Worm (Caenorhabditis elegans) whole organism, young adult: ENCODE measurements around the gene C02F4.4.

Experiments
- ama-1 ChIP-seq, 3 experiments: fragments of 150-350 bp in 1 of 3; sonication (generic microtip) in 2 of 3; optimal IDR thresholded peaks; 2 replicates each; lab custom pipeline; 2014 to 2018; ENCODE audit warnings: missing biosample characterization in 2 of 3, missing genetic modification characterization in 2 of 3, missing genetic modification reagents in 2 of 3
- cebp-2 ChIP-seq: fragments of 200-800 bp; sonication (Bioruptor generic); IDR thresholded peaks from 2 replicates; pipeline ENCODE4 v1.3.6; 2022; ENCODE audit warnings: missing genetic modification characterization, missing compliant biosample characterization
- let-607 ChIP-seq, 2 experiments: fragments of 200-800 bp in 1 of 2; sonication (Bioruptor generic) in 1 of 2; sonication (generic microtip) in 1 of 2; optimal IDR thresholded peaks; 2 replicates each; lab custom pipeline; 2016 to 2018; ENCODE audit warnings: mild to moderate bottlenecking in 2 of 2, missing compliant biosample characterization in 2 of 2, missing genetic modification characterization in 2 of 2, moderate library complexity in 2 of 2, missing genotype in 1 of 2
- repo-1 ChIP-seq: sonication (generic microtip); optimal IDR thresholded peaks from 2 replicates; lab custom pipeline; 2017; ENCODE audit warnings: mild to moderate bottlenecking, missing genetic modification characterization, missing compliant biosample characterization
- snpc-4 ChIP-seq, 5 experiments: fragments of 150-350 bp in 1 of 5; sonication (generic microtip) in 4 of 5; optimal IDR thresholded peaks; 2 replicates each; lab custom pipeline; 2014 to 2018; ENCODE audit warnings: missing genetic modification characterization in 5 of 5, missing biosample characterization in 3 of 5, antibody characterized with exemption in 2 of 5, mild to moderate bottlenecking in 2 of 5, missing compliant biosample characterization in 2 of 5, missing genotype in 2 of 5, moderate library complexity in 2 of 5, missing genetic modification reagents in 1 of 5
- somi-1 ChIP-seq: fragments of 200-800 bp; sonication (Bioruptor generic); optimal IDR thresholded peaks from 2 replicates; lab custom pipeline; 2018; ENCODE audit warnings: mild to moderate bottlenecking, missing genetic modification characterization, missing compliant biosample characterization
- unc-62 ChIP-seq: fragments of 150-350 bp; optimal IDR thresholded peaks from 2 replicates; lab custom pipeline; 2014; ENCODE audit warnings: missing biosample characterization, missing genetic modification reagents, missing genetic modification characterization

DNA sequence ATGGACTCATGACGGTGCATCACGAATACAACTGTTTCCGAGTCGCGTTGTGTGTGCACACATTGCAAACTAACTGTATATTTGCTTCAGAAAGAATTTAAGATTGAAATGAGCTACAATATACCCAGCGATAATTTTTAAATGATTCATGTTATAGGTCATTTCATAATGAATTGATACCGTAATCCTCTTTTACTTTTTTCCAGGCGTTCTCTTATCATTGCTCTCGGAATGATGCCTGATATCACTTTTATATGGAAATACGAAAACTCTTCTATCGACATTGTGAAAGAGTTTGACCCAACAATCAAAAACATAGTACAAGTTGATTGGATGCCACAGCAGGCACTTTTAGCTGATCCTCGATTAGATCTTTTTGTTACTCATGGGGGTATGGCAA is 48.6 kb downstream of the C02F4.4 start:
- TF ChIP-seq snpc-4 (GFP tag; optimal IDR thresholded peaks at IDR 0.05; lab: Kevin White, UChicago) (no peak), snpc-4 (tag; optimal IDR thresholded peaks at IDR 0.05; lab: Kevin White, UChicago) (no peak), somi-1 (GFP tag; lab: Kevin White, UChicago) (no peak), let-607 (tag; optimal IDR thresholded peaks at IDR 0.05; lab: Kevin White, UChicago) (no peak), unc-62 (no peak), ama-1 (optimal IDR thresholded peaks at IDR 0.05; lab: Kevin White, UChicago) (no peak), ama-1 (GFP tag; optimal IDR thresholded peaks at IDR 0.05; lab: Kevin White, UChicago) (no peak), repo-1 (no peak), cebp-2 (GFP tag; lab: Robert Waterston, UW) (no peak)
